Fruit fly (Drosophila melanogaster): ENCODE results near the gene Atg1.
A peak's percentile ranks its signal among the peaks of the same experiment; 100 is the strongest.

Atg1 gene

dm6 chr3L:12804035-12804729 lies 734 bp downstream of the Atg1 start:
- TF ChIP-seq brk (GFP tag; optimal IDR thresholded peaks at IDR 0.05), result no peak
- TF ChIP-seq N (GFP tag; optimal IDR thresholded peaks at IDR 0.05), result no peak
- no peak for TF ChIP-seq GATAd (GFP tag; optimal IDR thresholded peaks at IDR 0.05)
- TF ChIP-seq Hr83 (GFP tag; optimal IDR thresholded peaks at IDR 0.05; ENCODE audit: poor library complexity, severe bottlenecking), result peak; percentile 5
- no peak for TF ChIP-seq br (GFP tag; optimal IDR thresholded peaks at IDR 0.05)
- peak; percentile 15 for TF ChIP-seq OdsH (GFP tag; optimal IDR thresholded peaks at IDR 0.05)
- no peak for TF ChIP-seq Vsx2 (GFP tag; optimal IDR thresholded peaks at IDR 0.05; ENCODE audit: partially characterized antibody)
- TF ChIP-seq lola (GFP tag; optimal IDR thresholded peaks at IDR 0.05), result peak; percentile 84
- no peak for TF ChIP-seq sv (GFP tag; optimal IDR thresholded peaks at IDR 0.05)
- no peak for TF ChIP-seq Abd-B (GFP tag; optimal IDR thresholded peaks at IDR 0.05)
- TF ChIP-seq Sp1 (GFP tag; optimal IDR thresholded peaks at IDR 0.05), result no peak
- no peak for TF ChIP-seq rgr (GFP tag; optimal IDR thresholded peaks at IDR 0.05)
- no peak for TF ChIP-seq ey (GFP tag; optimal IDR thresholded peaks at IDR 0.05)
- no peak for TF ChIP-seq CrebA (GFP tag; optimal IDR thresholded peaks at IDR 0.05; ENCODE audit: borderline replicate concordance)
- TF ChIP-seq dl (GFP tag; optimal IDR thresholded peaks at IDR 0.05; ENCODE audit: insufficient read depth in 1 of 2, partially characterized antibody in 2 of 2), result peak; percentile 65 to 89
- no peak for TF ChIP-seq CG9705 (GFP tag; optimal IDR thresholded peaks at IDR 0.05)
- no peak for TF ChIP-seq CG32264 (GFP tag; optimal IDR thresholded peaks at IDR 0.05)
- no peak for TF ChIP-seq woc (GFP tag; optimal IDR thresholded peaks at IDR 0.05)
- no peak for TF ChIP-seq jim (GFP tag; optimal IDR thresholded peaks at IDR 0.05)
- no peak for TF ChIP-seq sage (GFP tag; optimal IDR thresholded peaks at IDR 0.05)
- TF ChIP-seq Mio (GFP tag; optimal IDR thresholded peaks at IDR 0.05), result no peak
- no peak for TF ChIP-seq Rel (GFP tag; optimal IDR thresholded peaks at IDR 0.05)
- no peak for TF ChIP-seq Rel (tag; optimal IDR thresholded peaks at IDR 0.05)
- TF ChIP-seq Jra (GFP tag; optimal IDR thresholded peaks at IDR 0.05), result no peak
- no peak for TF ChIP-seq pan (optimal IDR thresholded peaks at IDR 0.05)
- no peak for TF ChIP-seq dsf (GFP tag; optimal IDR thresholded peaks at IDR 0.05; ENCODE audit: borderline replicate concordance)
- TF ChIP-seq Hr78 (GFP tag; optimal IDR thresholded peaks at IDR 0.05), result no peak
- TF ChIP-seq tai (GFP tag; optimal IDR thresholded peaks at IDR 0.05), result no peak
- peak; percentile 94 for TF ChIP-seq Dif (GFP tag; optimal IDR thresholded peaks at IDR 0.05; ENCODE audit: partially characterized antibody)
- peak; percentile 80 for TF ChIP-seq psq (GFP tag; optimal IDR thresholded peaks at IDR 0.05)
- no peak for TF ChIP-seq Myc (optimal IDR thresholded peaks at IDR 0.05)
- no peak for TF ChIP-seq foxo (GFP tag; optimal IDR thresholded peaks at IDR 0.05)
- no peak for TF ChIP-seq Dfd (GFP tag; optimal IDR thresholded peaks at IDR 0.05)
- TF ChIP-seq usp (GFP tag; optimal IDR thresholded peaks at IDR 0.05), result no peak
- no peak for TF ChIP-seq fru (GFP tag; optimal IDR thresholded peaks at IDR 0.05)
- no peak for TF ChIP-seq HLH106 (tag; optimal IDR thresholded peaks at IDR 0.05)
- no peak for TF ChIP-seq h (GFP tag; optimal IDR thresholded peaks at IDR 0.05)
- no peak for TF ChIP-seq dmrt93B (GFP tag; optimal IDR thresholded peaks at IDR 0.05)
- TF ChIP-seq Hnf4 (GFP tag; optimal IDR thresholded peaks at IDR 0.05), result no peak

- TF ChIP-seq sage (GFP tag; optimal IDR thresholded peaks at IDR 0.05) (no peak), Hr83 (GFP tag; optimal IDR thresholded peaks at IDR 0.05; ENCODE audit: poor library complexity, severe bottlenecking) (no peak), Sp1 (GFP tag; optimal IDR thresholded peaks at IDR 0.05) (peak; percentile 13), ey (GFP tag; optimal IDR thresholded peaks at IDR 0.05) (peak; percentile 26), Mio (GFP tag; optimal IDR thresholded peaks at IDR 0.05) (no peak), GATAd (GFP tag; optimal IDR thresholded peaks at IDR 0.05) (no peak), Myc (optimal IDR thresholded peaks at IDR 0.05) (no peak), fru (GFP tag; optimal IDR thresholded peaks at IDR 0.05) (peak; percentile 55), foxo (GFP tag; optimal IDR thresholded peaks at IDR 0.05) (peak in 1 of 2 experiments; percentile 28), br (GFP tag; optimal IDR thresholded peaks at IDR 0.05) (no peak), CrebA (GFP tag; optimal IDR thresholded peaks at IDR 0.05; ENCODE audit: borderline replicate concordance) (no peak), usp (GFP tag; optimal IDR thresholded peaks at IDR 0.05) (no peak), HLH106 (tag; optimal IDR thresholded peaks at IDR 0.05) (peak; percentile 25), brk (GFP tag; optimal IDR thresholded peaks at IDR 0.05) (no peak), rgr (GFP tag; optimal IDR thresholded peaks at IDR 0.05) (peak; percentile 43), Hnf4 (GFP tag; optimal IDR thresholded peaks at IDR 0.05) (no peak), woc (GFP tag; optimal IDR thresholded peaks at IDR 0.05) (no peak), sv (GFP tag; optimal IDR thresholded peaks at IDR 0.05) (peak; percentile 79), Dfd (GFP tag; optimal IDR thresholded peaks at IDR 0.05) (no peak), OdsH (GFP tag; optimal IDR thresholded peaks at IDR 0.05) (no peak)
These were observed 1.5 kb downstream of the Atg1 start for dm6 chr3L:12803159-12804034.
